Fruit fly (Drosophila melanogaster): ENCODE measurements around the gene CG14297.

DNA sequence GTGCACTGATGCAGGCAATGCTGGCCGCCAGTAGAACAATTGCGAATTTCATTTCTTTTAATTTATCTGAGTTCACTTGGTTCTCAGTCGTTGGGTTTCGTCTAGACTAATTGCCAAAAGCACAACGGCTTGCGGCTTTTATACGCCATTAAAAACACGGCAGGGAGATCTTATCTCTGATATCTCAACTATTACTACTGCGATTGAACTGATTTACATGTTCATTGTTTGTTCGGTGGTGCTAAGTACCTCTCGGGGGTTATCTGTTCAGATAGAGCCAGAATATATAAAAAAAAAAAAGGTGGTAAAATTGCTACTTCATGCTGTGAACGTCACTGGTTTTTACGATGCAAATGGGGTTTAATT lies 7.6 kb downstream of the CG14297 start, which contains the start of gene CG14292:
- TF ChIP-seq psq (optimal IDR thresholded peaks at IDR 0.05) (no peak), h (optimal IDR thresholded peaks at IDR 0.05) (no peak), Sin3A (optimal IDR thresholded peaks at IDR 0.05) (no peak), insv (optimal IDR thresholded peaks at IDR 0.05) (no peak)
